Worm (Caenorhabditis elegans) whole organism, L2 larva: ENCODE data around the gene E02H9.1.

ENCODE experiments used
- C34F6.9 ChIP-seq: fragments of 150-350 bp; optimal IDR thresholded peaks from 2 replicates; lab custom pipeline; 2014; ENCODE audit warnings: missing biosample characterization, missing genetic modification characterization
- F13H6.1 ChIP-seq: sonication (generic microtip); optimal IDR thresholded peaks from 2 replicates; lab custom pipeline; 2016; ENCODE audit warnings: missing genetic modification characterization, missing compliant biosample characterization
- R02D3.7 ChIP-seq: fragments of 150-350 bp; optimal IDR thresholded peaks from 2 replicates; lab custom pipeline; 2014; ENCODE audit warnings: missing biosample characterization, missing genetic modification characterization
- ZK546.5 ChIP-seq: sonication (generic microtip); optimal IDR thresholded peaks from 2 replicates; lab custom pipeline; 2017; ENCODE audit warnings: missing biosample characterization, missing genetic modification characterization
- aly-2 ChIP-seq: fragments of 150-350 bp; optimal IDR thresholded peaks from 2 replicates; lab custom pipeline; 2014; ENCODE audit warnings: missing biosample characterization, missing genetic modification characterization
- ama-1 ChIP-seq: fragments of 150-350 bp; optimal IDR thresholded peaks from 2 replicates; lab custom pipeline; 2018; ENCODE audit warnings: inconsistent platforms
- blmp-1 ChIP-seq: sonication (generic microtip); optimal IDR thresholded peaks from 2 replicates; lab custom pipeline; 2017; ENCODE audit warnings: missing genetic modification characterization, mild to moderate bottlenecking, missing compliant biosample characterization, antibody characterized with exemption, moderate library complexity; ENCODE audit not compliant: insufficient read depth
- ceh-16 ChIP-seq: fragments of 150-350 bp; optimal IDR thresholded peaks from 2 replicates; lab custom pipeline; 2014; ENCODE audit warnings: missing biosample characterization, missing genetic modification characterization
- ceh-82 ChIP-seq: fragments of 150-350 bp; optimal IDR thresholded peaks from 2 replicates; lab custom pipeline; 2014; ENCODE audit warnings: missing biosample characterization, missing genetic modification characterization
- crh-2 ChIP-seq: sonication (generic microtip); optimal IDR thresholded peaks from 2 replicates; lab custom pipeline; 2017; ENCODE audit warnings: missing biosample characterization, missing genetic modification characterization
- dmd-4 ChIP-seq: sonication (generic microtip); optimal IDR thresholded peaks from 2 replicates; lab custom pipeline; 2017; ENCODE audit warnings: missing biosample characterization, missing genetic modification characterization
- egl-27 ChIP-seq: sonication (generic microtip); optimal IDR thresholded peaks from 3 replicates; lab custom pipeline; 2017; ENCODE audit warnings: missing biosample characterization, missing genetic modification reagents, missing genetic modification characterization
- fos-1 ChIP-seq: fragments of 150-350 bp; optimal IDR thresholded peaks from 2 replicates; lab custom pipeline; 2014; ENCODE audit warnings: missing biosample characterization, missing genetic modification characterization
- gmeb-1 ChIP-seq: fragments of 150-350 bp; optimal IDR thresholded peaks from 2 replicates; lab custom pipeline; 2014; ENCODE audit warnings: missing biosample characterization, missing genetic modification characterization
- lin-11 ChIP-seq: fragments of 150-350 bp; sonication (generic microtip); optimal IDR thresholded peaks from 2 replicates; lab custom pipeline; 2014; ENCODE audit warnings: missing biosample characterization, missing genetic modification characterization, inconsistent platforms, mixed read lengths
- lin-13 ChIP-seq: fragments of 150-350 bp; optimal IDR thresholded peaks from 2 replicates; lab custom pipeline; 2014; ENCODE audit warnings: missing biosample characterization, missing genetic modification reagents, missing genetic modification characterization
- lin-39 ChIP-seq: fragments of 150-350 bp; optimal IDR thresholded peaks from 2 replicates; lab custom pipeline; 2014; ENCODE audit warnings: missing biosample characterization, missing genetic modification reagents, missing genetic modification characterization
- lsy-2 ChIP-seq, 2 experiments: fragments of 150-350 bp in 1 of 2; sonication (generic microtip) in 1 of 2; optimal IDR thresholded peaks; 2 replicates each; lab custom pipeline; 2014 to 2017; ENCODE audit warnings: missing biosample characterization in 2 of 2, missing genetic modification characterization in 2 of 2
- mab-5 ChIP-seq: fragments of 150-350 bp; optimal IDR thresholded peaks from 2 replicates; lab custom pipeline; 2014; ENCODE audit warnings: missing biosample characterization, missing genetic modification characterization
- mdl-1 ChIP-seq, 2 experiments: fragments of 150-350 bp in 1 of 2; sonication (generic microtip) in 1 of 2; optimal IDR thresholded peaks; 2 replicates each; lab custom pipeline; 2017; ENCODE audit warnings: missing biosample characterization in 2 of 2, missing genetic modification characterization in 2 of 2
- nhr-11 ChIP-seq: fragments of 150-350 bp; optimal IDR thresholded peaks from 2 replicates; lab custom pipeline; 2014; ENCODE audit warnings: missing biosample characterization, missing genetic modification characterization
- nhr-12 ChIP-seq: fragments of 150-350 bp; optimal IDR thresholded peaks from 2 replicates; lab custom pipeline; 2014; ENCODE audit warnings: missing biosample characterization, missing genetic modification characterization
- nhr-129 ChIP-seq: fragments of 150-350 bp; optimal IDR thresholded peaks from 2 replicates; lab custom pipeline; 2014; ENCODE audit warnings: missing biosample characterization, missing genetic modification characterization
- nhr-237 ChIP-seq: fragments of 150-350 bp; optimal IDR thresholded peaks from 2 replicates; lab custom pipeline; 2014; ENCODE audit warnings: missing biosample characterization, missing genetic modification characterization
- nhr-25 ChIP-seq: fragments of 150-350 bp; sonication (generic microtip); optimal IDR thresholded peaks from 3 replicates; lab custom pipeline; 2014; ENCODE audit warnings: missing biosample characterization, missing genetic modification characterization
- nhr-77 ChIP-seq: fragments of 150-350 bp; optimal IDR thresholded peaks from 2 replicates; lab custom pipeline; 2014; ENCODE audit warnings: missing biosample characterization, missing genetic modification characterization
- peb-1 ChIP-seq: fragments of 150-350 bp; optimal IDR thresholded peaks from 2 replicates; lab custom pipeline; 2014; ENCODE audit warnings: missing biosample characterization, missing genetic modification characterization
- skn-1 ChIP-seq: sonication (generic microtip); optimal IDR thresholded peaks from 2 replicates; lab custom pipeline; 2017; ENCODE audit warnings: missing biosample characterization, missing genetic modification characterization
- sma-3 ChIP-seq: sonication (generic microtip); optimal IDR thresholded peaks from 2 replicates; lab custom pipeline; 2016; ENCODE audit warnings: missing genetic modification reagents, missing genetic modification characterization, missing compliant biosample characterization
- sma-9 ChIP-seq, 2 experiments: fragments of 150-350 bp in 1 of 2; sonication (generic microtip) in 1 of 2; optimal IDR thresholded peaks; 2 replicates each; lab custom pipeline; 2014 to 2016; ENCODE audit warnings: missing genetic modification characterization in 2 of 2, mild to moderate bottlenecking in 1 of 2, missing biosample characterization in 1 of 2, missing compliant biosample characterization in 1 of 2, missing genetic modification reagents in 1 of 2, moderate library complexity in 1 of 2
- unc-39 ChIP-seq: fragments of 150-350 bp; optimal IDR thresholded peaks from 2 replicates; lab custom pipeline; 2014; ENCODE audit warnings: missing biosample characterization, missing genetic modification characterization
- unc-55 ChIP-seq: fragments of 150-350 bp; sonication (generic microtip); optimal IDR thresholded peaks from 3 replicates; lab custom pipeline; 2014; ENCODE audit warnings: missing biosample characterization, missing genetic modification reagents, missing genetic modification characterization
- ztf-1 ChIP-seq: fragments of 200-800 bp; sonication (Bioruptor generic); conservative IDR thresholded peaks from 2 replicates; pipeline ENCODE4 v1.3.6; 2022; ENCODE audit warnings: missing genetic modification characterization, missing compliant biosample characterization
- ztf-11 ChIP-seq: sonication (generic microtip); optimal IDR thresholded peaks from 2 replicates; lab custom pipeline; 2017; ENCODE audit warnings: missing biosample characterization, missing genetic modification characterization

Gene E02H9.1

DNA sequence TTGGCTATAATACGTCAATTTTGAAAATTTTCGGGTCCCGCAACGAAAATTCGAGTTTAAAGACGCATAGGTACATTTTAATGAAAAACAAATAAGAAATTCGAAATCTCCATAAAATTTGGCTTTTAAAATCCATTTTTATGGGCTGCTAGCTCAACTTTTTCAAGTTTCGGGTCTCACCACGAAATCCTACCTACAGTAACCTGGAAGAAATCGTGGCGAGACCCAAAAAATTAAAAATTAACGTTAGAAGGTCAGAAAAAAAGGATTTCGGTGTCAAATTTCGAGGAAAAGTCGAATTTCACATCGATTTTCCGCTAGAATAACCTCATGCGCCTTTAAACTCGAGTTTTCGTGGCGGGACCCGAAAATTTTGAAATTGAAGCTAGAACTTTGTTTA lies 13.9 kb downstream of the E02H9.1 start:
- TF ChIP-seq lin-13 (peak; percentile 68), fos-1 (tag; lab: Kevin White, UChicago) (no peak), nhr-237 (tag; lab: Kevin White, UChicago) (no peak), sma-3 (GFP tag; lab: Kevin White, UChicago) (no peak), lsy-2 (tag; optimal IDR thresholded peaks at IDR 0.05; lab: Kevin White, UChicago) (peak; percentile 31 to 68), nhr-77 (tag; lab: Kevin White, UChicago) (no peak), crh-2 (tag; lab: Kevin White, UChicago) (no peak)

DNA sequence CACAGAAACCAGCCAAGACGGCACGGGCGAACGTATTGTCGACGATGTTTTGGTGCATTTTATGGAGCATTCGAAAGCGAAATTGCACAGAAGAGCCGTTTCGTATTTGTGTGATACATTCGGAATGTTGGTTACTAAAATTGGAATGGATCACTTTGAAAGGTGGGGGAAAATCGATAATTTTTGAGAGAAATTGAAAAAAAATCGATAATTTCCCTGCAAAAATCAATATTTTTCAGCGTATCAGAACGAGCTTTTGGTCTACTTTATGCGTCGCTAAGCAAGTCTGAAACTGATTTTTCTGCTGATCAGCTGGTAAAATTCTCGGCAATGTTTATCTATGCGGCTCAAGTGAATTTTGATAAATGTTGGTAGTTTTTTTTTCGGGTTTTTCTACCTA lies 14.5 kb downstream of the E02H9.1 start:
- TF ChIP-seq nhr-11 (tag; lab: Kevin White, UChicago): no peak
- no peak for TF ChIP-seq ztf-11 (tag; lab: Kevin White, UChicago)
- TF ChIP-seq lin-39 (tag; lab: Kevin White, UChicago): no peak
- TF ChIP-seq nhr-129 (tag; lab: Kevin White, UChicago): no peak
- no peak for TF ChIP-seq skn-1 (tag; lab: Kevin White, UChicago)
- TF ChIP-seq nhr-77 (tag; lab: Kevin White, UChicago): no peak
- no peak for TF ChIP-seq egl-27 (tag; lab: Kevin White, UChicago)
- TF ChIP-seq ztf-1 (GFP tag; lab: Robert Waterston, UW): no peak
- TF ChIP-seq ZK546.5 (tag; lab: Kevin White, UChicago): no peak
- no peak for TF ChIP-seq sma-9 (GFP tag; optimal IDR thresholded peaks at IDR 0.05; lab: Kevin White, UChicago)
- TF ChIP-seq sma-9 (tag; optimal IDR thresholded peaks at IDR 0.05; lab: Kevin White, UChicago): no peak
- no peak for TF ChIP-seq nhr-237 (tag; lab: Kevin White, UChicago)
- no peak for TF ChIP-seq peb-1
- no peak for TF ChIP-seq ceh-16 (tag; lab: Kevin White, UChicago)
- TF ChIP-seq nhr-12 (tag; lab: Kevin White, UChicago): no peak

DNA sequence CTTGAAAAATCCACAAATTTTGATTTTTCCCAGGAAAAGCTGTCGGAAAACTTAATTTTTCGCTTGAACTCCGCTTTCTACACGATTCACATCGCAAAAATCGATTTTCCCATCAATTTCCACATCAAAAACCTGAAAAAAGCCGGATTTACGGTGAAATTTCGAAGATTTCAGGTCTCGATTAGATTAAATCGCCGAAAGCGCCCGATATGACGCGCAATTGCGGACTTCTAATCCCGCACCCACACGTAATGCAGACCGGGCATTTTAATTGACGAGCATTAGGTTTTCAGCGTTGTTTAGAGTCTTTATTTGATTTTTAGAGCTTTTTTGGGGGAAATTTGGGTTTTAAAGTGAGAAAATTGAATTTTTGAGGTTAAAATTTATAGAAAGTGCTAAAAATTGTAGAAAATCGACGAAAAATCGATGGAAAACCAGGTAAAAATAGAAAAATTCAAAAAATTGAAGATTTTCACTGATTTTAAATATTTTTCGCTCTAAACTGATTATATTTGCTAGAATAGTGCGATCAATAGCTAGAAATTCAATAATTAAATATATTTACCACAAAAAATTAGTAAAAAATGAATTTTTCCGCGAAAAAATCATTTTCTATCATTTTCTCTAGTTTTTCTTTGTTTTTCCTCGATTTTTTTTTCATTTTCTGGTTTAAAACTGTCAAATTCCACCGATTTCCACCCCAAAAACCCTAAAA lies 18.9 kb downstream of the E02H9.1 start, which contains the start of gene Y54F10AL.1:
Gene Y54F10AL.1 (plus strand): TSS at position 665 of the 715 bp plus-strand sequence.
- TF ChIP-seq unc-39 (tag; lab: Kevin White, UChicago): no peak
- TF ChIP-seq C34F6.9 (tag; lab: Kevin White, UChicago): peak; percentile 25
- TF ChIP-seq gmeb-1 (tag; lab: Kevin White, UChicago): peak; percentile 16
- TF ChIP-seq fos-1 (tag; lab: Kevin White, UChicago): no peak
- no peak for TF ChIP-seq nhr-77 (tag; lab: Kevin White, UChicago)
- no peak for TF ChIP-seq nhr-237 (tag; lab: Kevin White, UChicago)
- no peak for TF ChIP-seq lin-13
- no peak for TF ChIP-seq dmd-4 (tag; lab: Kevin White, UChicago)
- TF ChIP-seq mdl-1 (tag; optimal IDR thresholded peaks at IDR 0.05; lab: Kevin White, UChicago): no peak
- TF ChIP-seq nhr-25: peak; percentile 3
- no peak for TF ChIP-seq ceh-82 (tag; lab: Kevin White, UChicago)
- TF ChIP-seq aly-2 (tag; lab: Kevin White, UChicago): no peak
- peak; percentile 38 for TF ChIP-seq unc-55
- TF ChIP-seq ztf-1 (GFP tag; lab: Robert Waterston, UW): no peak
- no peak for TF ChIP-seq egl-27 (tag; lab: Kevin White, UChicago)
- no peak for TF ChIP-seq F13H6.1 (tag; lab: Kevin White, UChicago)
- no peak for TF ChIP-seq lin-39 (tag; lab: Kevin White, UChicago)
- TF ChIP-seq mab-5 (tag; lab: Kevin White, UChicago): no peak
- TF ChIP-seq sma-3 (GFP tag; lab: Kevin White, UChicago): no peak
- no peak for TF ChIP-seq nhr-129 (tag; lab: Kevin White, UChicago)
- TF ChIP-seq sma-9 (GFP tag; optimal IDR thresholded peaks at IDR 0.05; lab: Kevin White, UChicago): no peak
- no peak for TF ChIP-seq sma-9 (tag; optimal IDR thresholded peaks at IDR 0.05; lab: Kevin White, UChicago)
- TF ChIP-seq skn-1 (tag; lab: Kevin White, UChicago): no peak
- no peak for TF ChIP-seq nhr-11 (tag; lab: Kevin White, UChicago)
- TF ChIP-seq crh-2 (tag; lab: Kevin White, UChicago): peak; percentile 58
- peak; percentile 19 to 58 for TF ChIP-seq lsy-2 (tag; optimal IDR thresholded peaks at IDR 0.05; lab: Kevin White, UChicago)
- TF ChIP-seq ama-1 (lab: Kevin White, UChicago): peak; percentile 3
- TF ChIP-seq R02D3.7 (tag; lab: Kevin White, UChicago): no peak
- no peak for TF ChIP-seq blmp-1 (tag; lab: Kevin White, UChicago)
- no peak for TF ChIP-seq ceh-16 (tag; lab: Kevin White, UChicago)
- TF ChIP-seq lin-11 (tag; lab: Kevin White, UChicago): no peak
